Worm (Caenorhabditis elegans) whole organism, young adult: ENCODE results near the gene natb-1.

Source experiments
- T26A5.8 ChIP-seq: sonication (generic microtip); optimal IDR thresholded peaks from 2 replicates; lab custom pipeline; 2016; ENCODE audit warnings: missing genetic modification characterization, missing compliant biosample characterization
- attf-6 ChIP-seq: fragments of 200-800 bp; sonication (Bioruptor generic); IDR thresholded peaks from 2 replicates; pipeline ENCODE4 v1.3.6; 2022; ENCODE audit warnings: missing genetic modification reagents, missing genetic modification characterization, missing compliant biosample characterization
- bed-1 ChIP-seq: fragments of 200-800 bp; sonication (Bioruptor generic); IDR thresholded peaks from 2 replicates; pipeline ENCODE4 v1.3.6; 2022; ENCODE audit warnings: missing genetic modification reagents, missing genetic modification characterization, missing compliant biosample characterization
- nfyb-1 ChIP-seq: fragments of 200-800 bp; sonication (Bioruptor generic); IDR thresholded peaks from 2 replicates; pipeline ENCODE4 v1.3.6; 2022; ENCODE audit warnings: missing genetic modification reagents, missing genetic modification characterization, missing compliant biosample characterization
- nhr-27 ChIP-seq: fragments of 200-800 bp; sonication (Bioruptor generic); optimal IDR thresholded peaks from 2 replicates; lab custom pipeline; 2018; ENCODE audit warnings: mild to moderate bottlenecking, missing genetic modification characterization, moderate library complexity, missing compliant biosample characterization
- unc-130 ChIP-seq: sonication (generic microtip); optimal IDR thresholded peaks from 2 replicates; lab custom pipeline; 2016; ENCODE audit warnings: missing genetic modification reagents, missing genetic modification characterization, missing compliant biosample characterization

DNA sequence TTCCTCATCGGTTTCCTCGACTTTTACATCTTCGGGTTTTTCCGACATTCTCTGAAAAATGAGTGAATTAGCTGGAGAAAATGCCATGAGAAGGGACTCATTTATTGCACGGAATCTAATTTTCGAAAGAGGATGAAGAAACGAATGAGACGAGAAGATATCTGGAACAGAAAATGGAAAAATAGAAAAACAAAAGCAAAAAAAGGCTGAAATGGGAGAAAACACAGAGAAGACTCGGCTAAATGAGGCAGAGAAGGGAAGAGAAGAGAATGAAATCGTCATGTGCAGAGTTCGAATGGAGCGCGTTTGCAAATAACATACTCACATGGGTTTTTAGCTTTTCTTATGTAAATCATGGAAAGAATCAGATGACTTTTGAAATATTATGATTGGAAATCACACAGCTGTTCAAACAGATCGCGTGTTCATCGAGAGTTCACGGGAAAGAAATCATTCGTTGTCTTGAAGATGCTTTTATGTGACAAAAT is 30.7 kb upstream of the natb-1 start, which contains the start of gene Y97E10AR.6:
- TF ChIP-seq nhr-27 (tag; lab: Kevin White, UChicago) = no peak
- no peak for TF ChIP-seq T26A5.8 (tag; lab: Kevin White, UChicago)
- no peak for TF ChIP-seq nfyb-1 (GFP tag; lab: Robert Waterston, UW)
- no peak for TF ChIP-seq bed-1 (GFP tag; lab: Robert Waterston, UW)
- TF ChIP-seq unc-130 (GFP tag; lab: Kevin White, UChicago) = no peak
- TF ChIP-seq attf-6 (GFP tag; lab: Robert Waterston, UW) = no peak
